Worm (Caenorhabditis elegans) whole organism, L4/young adult: ENCODE measurements around the gene C08D8.7.
A peak's percentile ranks its signal among the peaks of the same experiment; 100 is the strongest.

Experiments
- W03F9.2 ChIP-seq: fragments of 150-350 bp; optimal IDR thresholded peaks from 2 replicates; lab custom pipeline; 2014; ENCODE audit warnings: missing biosample characterization, missing genetic modification characterization
- dao-5 ChIP-seq: sonication (generic microtip); optimal IDR thresholded peaks from 2 replicates; lab custom pipeline; 2016; ENCODE audit warnings: missing genotype, missing genetic modification characterization, moderate library complexity, missing compliant biosample characterization
- him-1 ChIP-seq: sonication (generic microtip); optimal IDR thresholded peaks from 2 replicates; lab custom pipeline; 2016; ENCODE audit warnings: missing genotype, missing genetic modification reagents, missing genetic modification characterization, missing compliant biosample characterization

The C08D8.7 gene

DNA sequence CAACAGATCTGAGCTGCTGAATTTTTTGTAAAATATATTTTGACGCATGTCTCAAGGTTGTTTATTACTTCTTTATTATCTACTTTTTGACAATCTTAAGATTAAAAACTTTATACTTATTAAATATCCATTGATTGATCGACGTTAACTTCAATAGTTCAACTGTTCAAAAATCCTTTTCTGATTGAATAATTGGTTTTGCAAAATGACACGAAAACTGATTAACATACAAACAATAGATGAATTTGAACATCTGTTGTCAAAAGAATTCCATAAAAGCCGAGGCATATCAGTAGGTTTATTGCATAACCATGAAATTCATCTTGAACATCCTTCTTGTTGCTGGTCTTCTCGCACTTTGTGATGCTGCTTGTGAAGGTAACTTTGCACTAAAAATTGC, 29.8 kb upstream of the C08D8.7 start, which contains the start of gene W02D7.12:
W02D7.12 (plus strand) TSS at position 301 of the 400 bp plus-strand sequence.
- no peak for TF ChIP-seq W03F9.2
- TF ChIP-seq dao-5 (tag; lab: Kevin White, UChicago), result no peak
- TF ChIP-seq him-1, result no peak

DNA sequence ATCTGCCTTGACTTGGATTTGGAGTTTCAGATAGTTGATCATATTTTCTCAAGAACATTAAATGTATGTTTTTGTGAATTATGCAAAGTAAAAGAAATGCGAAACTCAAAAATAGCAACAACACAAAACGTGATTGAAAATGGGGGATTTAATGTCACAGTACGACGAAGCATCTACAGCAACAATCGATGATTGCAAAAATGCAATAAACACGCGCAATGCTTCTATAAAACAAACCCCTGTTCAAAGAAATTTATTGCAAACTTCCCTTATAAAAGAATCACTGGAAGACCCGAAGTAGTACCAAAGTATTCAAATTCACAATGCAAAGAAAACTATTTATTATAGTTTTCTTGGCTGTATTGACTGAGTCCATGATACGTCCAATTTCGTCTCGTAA, 22.9 kb upstream of the C08D8.7 start, which contains the start of gene clec-219:
clec-219 (plus strand) TSS at position 301 of the 400 bp plus-strand sequence.
- TF ChIP-seq W03F9.2 (no peak), him-1 (no peak), dao-5 (tag; lab: Kevin White, UChicago) (no peak)

DNA sequence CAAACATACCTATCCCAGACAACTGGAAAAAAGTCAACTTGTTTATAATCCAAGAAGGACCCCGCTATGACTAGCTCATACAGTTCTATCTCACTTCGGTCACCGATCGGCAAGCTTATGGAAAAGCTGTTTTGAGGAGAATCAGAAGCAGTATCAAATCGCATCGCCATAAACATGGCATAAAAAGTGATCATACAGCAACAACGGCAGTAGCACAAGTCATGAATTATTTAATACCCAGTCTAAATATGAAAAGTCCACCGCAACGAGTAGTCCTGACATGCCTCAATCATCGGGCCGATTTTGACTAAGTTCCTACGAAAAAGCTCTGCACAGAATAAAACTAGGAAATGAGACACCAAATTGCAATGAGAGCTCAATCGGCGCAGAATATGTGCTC, 17.5 kb upstream of the C08D8.7 start:
- no peak for TF ChIP-seq W03F9.2
- TF ChIP-seq dao-5 (tag; lab: Kevin White, UChicago), result no peak
- TF ChIP-seq him-1, result no peak

DNA sequence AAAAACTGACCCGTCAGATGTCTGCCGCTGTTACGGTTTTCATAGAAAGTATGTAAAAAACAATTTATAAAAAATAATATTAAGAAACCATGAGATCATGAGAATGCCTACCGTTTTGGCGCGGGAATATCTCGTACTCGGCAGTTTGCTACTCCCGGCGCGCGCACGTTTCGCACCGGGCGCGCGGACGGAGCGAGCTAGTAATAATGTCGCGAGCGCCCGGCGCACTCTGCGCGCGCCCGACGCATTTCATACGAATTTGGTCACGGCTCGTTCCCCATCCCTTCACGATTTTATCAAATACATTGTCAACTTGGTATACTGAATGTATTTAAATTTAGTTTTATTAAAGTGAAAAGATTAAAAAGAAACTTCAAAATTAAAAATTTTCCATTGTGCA, 15.1 kb upstream of the C08D8.7 start:
- TF ChIP-seq W03F9.2, result no peak
- no peak for TF ChIP-seq dao-5 (tag; lab: Kevin White, UChicago)
- TF ChIP-seq him-1, result no peak

ce11 chrV:8327080-8327479, 13.9 kb upstream of the C08D8.7 start:
- no peak for TF ChIP-seq him-1

ce11 chrV:8334360-8334759, 6.7 kb upstream of the C08D8.7 start, which contains the start of gene tmd-2:
TSS of gene tmd-2 (plus strand) at chrV:8334660.
- TF ChIP-seq W03F9.2 (no peak), him-1 (no peak), dao-5 (tag; lab: Kevin White, UChicago) (no peak)

DNA sequence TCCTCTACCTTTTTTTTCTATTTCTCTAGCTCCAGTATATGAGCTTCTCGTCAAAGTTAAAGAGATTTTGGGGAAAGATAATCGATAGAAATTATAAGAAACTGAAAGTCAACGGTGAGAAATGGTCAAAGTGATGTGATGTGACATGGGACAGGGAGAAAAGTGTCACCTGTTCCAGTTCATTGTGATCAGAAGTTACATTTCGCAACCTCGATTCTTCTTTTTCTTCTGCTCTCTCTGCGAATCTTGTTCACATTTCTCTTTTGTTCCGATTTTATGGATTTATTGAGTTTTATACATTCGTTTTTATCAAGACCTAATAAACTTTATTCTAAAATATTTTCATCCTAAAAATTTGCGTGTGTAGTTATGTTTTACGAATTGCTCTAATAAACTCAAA, 5.4 kb upstream of the C08D8.7 start:
- TF ChIP-seq W03F9.2 (no peak), him-1 (no peak), dao-5 (tag; lab: Kevin White, UChicago) (no peak)

DNA sequence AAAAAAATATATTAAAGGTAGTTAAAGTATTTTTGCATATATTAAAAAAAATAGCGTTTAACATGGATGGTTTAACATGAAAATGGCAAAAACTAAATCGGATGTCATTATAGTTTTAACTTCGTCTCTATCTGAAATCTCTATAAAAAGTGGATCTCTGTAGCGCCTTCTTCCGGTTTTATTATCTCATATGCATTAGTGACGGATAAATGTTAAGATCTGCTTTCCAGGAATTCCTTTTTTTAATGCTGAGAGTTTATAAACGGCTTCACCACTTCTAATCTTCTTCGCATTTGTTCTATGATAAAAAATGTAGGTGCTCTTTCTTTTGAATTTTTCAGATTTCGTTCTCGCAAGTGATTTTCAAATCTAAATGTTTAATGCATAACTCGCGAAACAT, 1.4 kb downstream of the C08D8.7 start:
- no peak for TF ChIP-seq dao-5 (tag; lab: Kevin White, UChicago)
- TF ChIP-seq W03F9.2, result no peak
- TF ChIP-seq him-1, result no peak

ce11 chrV:8345436-8345835, 4.4 kb downstream of the C08D8.7 start, which contains the start of gene C08D8.1:
TSS of gene C08D8.1 (plus strand) at chrV:8345759.
- TF ChIP-seq him-1 (no peak), W03F9.2 (no peak), dao-5 (tag; lab: Kevin White, UChicago) (no peak)

ce11 chrV:8348959-8349389, 8.0 kb downstream of the C08D8.7 start:
- TF ChIP-seq him-1, result peak; percentile 50
- peak; percentile 67 for TF ChIP-seq W03F9.2
- TF ChIP-seq dao-5 (tag; lab: Kevin White, UChicago), result no peak

DNA sequence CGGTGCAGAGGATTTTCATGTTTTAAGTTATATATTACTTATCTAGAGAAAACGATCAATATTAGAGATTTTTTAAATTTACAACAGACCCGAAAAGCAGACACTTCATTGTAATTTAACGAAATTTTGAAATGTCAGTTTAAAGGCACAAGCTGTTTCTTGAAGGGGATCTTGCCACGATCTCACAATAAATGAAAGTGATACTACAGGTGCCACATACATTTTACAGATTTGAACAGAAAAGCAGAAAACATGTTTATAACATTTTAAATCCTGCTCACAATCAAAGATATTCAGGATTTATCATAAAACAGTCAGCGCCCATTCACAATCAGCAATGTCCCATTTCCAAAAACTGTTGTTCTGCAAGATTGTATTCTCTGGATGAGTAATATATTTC, 8.9 kb downstream of the C08D8.7 start:
- TF ChIP-seq dao-5 (tag; lab: Kevin White, UChicago), result no peak
- no peak for TF ChIP-seq W03F9.2
- TF ChIP-seq him-1, result no peak

- TF ChIP-seq dao-5 (tag; lab: Kevin White, UChicago) (no peak), him-1 (no peak), W03F9.2 (no peak)
Observed at ce11 chrV:8351371-8351770, 10.3 kb downstream of the C08D8.7 start, which contains the start of gene srsx-22. TSS of gene srsx-22 (plus strand) at chrV:8351671.

DNA sequence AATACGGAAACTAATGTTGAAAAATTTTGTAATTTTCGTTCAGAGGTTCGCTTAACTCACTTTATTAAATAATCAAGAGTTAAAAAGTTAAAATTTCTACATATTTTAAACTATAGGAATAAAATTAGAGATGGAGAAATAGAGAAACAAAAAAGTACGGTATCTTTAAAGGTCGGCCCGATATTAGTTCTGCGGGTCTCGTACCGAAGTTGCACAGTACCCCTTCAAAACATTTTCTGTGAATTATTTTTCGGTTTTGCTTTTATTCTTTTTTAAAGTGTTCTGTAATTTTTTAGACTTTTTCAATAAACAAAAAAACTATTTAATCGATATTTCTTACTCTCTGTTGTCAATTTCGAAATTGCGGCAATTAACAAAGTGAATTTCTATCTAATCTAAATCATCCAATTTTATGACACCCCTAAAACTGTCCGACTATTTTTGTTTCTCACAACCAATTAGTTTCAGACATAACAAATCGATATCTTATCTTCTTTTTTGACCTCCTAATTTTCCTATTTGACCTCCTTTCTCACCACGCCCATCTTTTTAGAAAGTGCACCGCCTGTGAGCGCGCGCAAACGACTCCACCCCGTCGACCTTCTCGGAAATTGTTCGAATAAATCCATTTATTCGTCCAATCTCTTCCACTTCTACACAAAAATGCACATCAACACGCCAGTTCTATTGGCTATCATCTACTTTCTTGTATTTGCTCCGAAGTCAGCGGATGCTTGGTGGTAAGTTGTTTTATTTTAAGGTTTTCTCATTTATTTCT, 14.6 kb downstream of the C08D8.7 start, which contains the start of gene mom-2:
mom-2 (plus strand) TSS at position 554 of the 778 bp plus-strand sequence.
- TF ChIP-seq W03F9.2 (no peak), dao-5 (tag; lab: Kevin White, UChicago) (no peak), him-1 (no peak)

ce11 chrV:8357756-8358155, 16.7 kb downstream of the C08D8.7 start:
- TF ChIP-seq dao-5 (tag; lab: Kevin White, UChicago), result no peak
- no peak for TF ChIP-seq W03F9.2
- no peak for TF ChIP-seq him-1

ce11 chrV:8358702-8359101, 17.7 kb downstream of the C08D8.7 start:
- no peak for TF ChIP-seq him-1
- no peak for TF ChIP-seq W03F9.2
- TF ChIP-seq dao-5 (tag; lab: Kevin White, UChicago), result no peak
